Fruit fly (Drosophila melanogaster) whole organism, adult: ENCODE data around the gene SamDC.

Experiments
- CG11617 ChIP-seq: fragments of 200-800 bp; sonication (Bioruptor generic); optimal IDR thresholded peaks from 2 replicates; lab custom pipeline; 2017; ENCODE audit warnings: mild to moderate bottlenecking, missing biosample characterization, missing genetic modification reagents, missing genetic modification characterization
- CG12768 ChIP-seq: fragments of 200-800 bp; sonication (Bioruptor generic); optimal IDR thresholded peaks from 2 replicates; lab custom pipeline; 2017; ENCODE audit warnings: missing biosample characterization, missing genetic modification characterization, mild to moderate bottlenecking, moderate library complexity, missing genetic modification reagents
- CG14711 ChIP-seq: fragments of 200-800 bp; sonication (Bioruptor generic); optimal IDR thresholded peaks from 2 replicates; lab custom pipeline; 2018; ENCODE audit warnings: missing biosample characterization, mild to moderate bottlenecking, missing genetic modification characterization, moderate library complexity
- CG1620 ChIP-seq: fragments of 200-800 bp; sonication (Bioruptor generic); optimal IDR thresholded peaks from 2 replicates; lab custom pipeline; 2016; ENCODE audit warnings: missing biosample characterization, missing genetic modification characterization
- CG33017 ChIP-seq: fragments of 200-800 bp; sonication (Bioruptor generic); optimal IDR thresholded peaks from 2 replicates; lab custom pipeline; 2018; ENCODE audit warnings: missing biosample characterization, mild to moderate bottlenecking, missing genetic modification characterization, moderate library complexity
- CG5204 ChIP-seq: fragments of 200-800 bp; sonication (Bioruptor generic); optimal IDR thresholded peaks from 2 replicates; lab custom pipeline; 2016; ENCODE audit warnings: missing biosample characterization, missing genetic modification characterization
- CG7045 ChIP-seq: fragments of 200-800 bp; sonication (Bioruptor generic); optimal IDR thresholded peaks from 2 replicates; lab custom pipeline; 2017; ENCODE audit warnings: missing biosample characterization, mild to moderate bottlenecking, missing genetic modification characterization
- CG7101 ChIP-seq: fragments of 200-800 bp; sonication (Bioruptor generic); optimal IDR thresholded peaks from 2 replicates; lab custom pipeline; 2018; ENCODE audit warnings: missing biosample characterization, mild to moderate bottlenecking, missing genetic modification characterization, moderate library complexity
- Clk ChIP-seq: fragments of 200-800 bp; sonication (Bioruptor generic); optimal IDR thresholded peaks from 2 replicates; lab custom pipeline; 2017; ENCODE audit warnings: missing biosample characterization, missing genetic modification characterization
- Crg-1 ChIP-seq: fragments of 200-800 bp; sonication (Bioruptor generic); optimal IDR thresholded peaks from 2 replicates; lab custom pipeline; 2016; ENCODE audit warnings: missing biosample characterization, missing genetic modification characterization
- Hr96 ChIP-seq: fragments of 200-800 bp; sonication (Bioruptor generic); optimal IDR thresholded peaks from 2 replicates; lab custom pipeline; 2016; ENCODE audit warnings: missing biosample characterization, missing genetic modification characterization
- Mnt ChIP-seq: fragments of 200-800 bp; sonication (Bioruptor generic); optimal IDR thresholded peaks from 2 replicates; lab custom pipeline; 2016; ENCODE audit warnings: missing biosample characterization, mild to moderate bottlenecking, missing genetic modification characterization
- bab1 ChIP-seq: fragments of 200-800 bp; sonication (Bioruptor generic); optimal IDR thresholded peaks from 3 replicates; lab custom pipeline; 2019; ENCODE audit warnings: missing biosample characterization, mild to moderate bottlenecking, missing genetic modification characterization, moderate library complexity
- cic ChIP-seq: fragments of 200-800 bp; sonication (Bioruptor generic); optimal IDR thresholded peaks from 2 replicates; lab custom pipeline; 2017; ENCODE audit warnings: missing biosample characterization, mild to moderate bottlenecking, missing genetic modification characterization, moderate library complexity
- cnc ChIP-seq, 2 experiments: fragments of >200 bp; optimal IDR thresholded peaks; 2 replicates each; lab custom pipeline; 2017
- kay ChIP-seq: fragments of 200-800 bp; sonication (Bioruptor generic); peaks from one replicate; lab custom pipeline; 2016; ENCODE audit warnings: missing biosample characterization, missing genetic modification characterization, borderline replicate concordance
- ovo ChIP-seq: fragments of 200-800 bp; sonication (Bioruptor generic); optimal IDR thresholded peaks from 2 replicates; lab custom pipeline; 2016; ENCODE audit warnings: missing biosample characterization, missing genetic modification characterization
- pad ChIP-seq: fragments of 200-800 bp; sonication (Bioruptor generic); optimal IDR thresholded peaks from 3 replicates; lab custom pipeline; 2017; ENCODE audit warnings: missing biosample characterization, missing genetic modification characterization, mild to moderate bottlenecking, moderate library complexity, missing genetic modification reagents
- tj ChIP-seq: fragments of 200-800 bp; sonication (Bioruptor generic); optimal IDR thresholded peaks from 3 replicates; lab custom pipeline; 2017; ENCODE audit warnings: missing biosample characterization, mild to moderate bottlenecking, missing genetic modification characterization, moderate library complexity
- toe ChIP-seq: fragments of 200-800 bp; sonication (Bioruptor generic); optimal IDR thresholded peaks from 2 replicates; lab custom pipeline; 2016; ENCODE audit warnings: missing biosample characterization, missing genetic modification characterization

The SamDC gene

DNA sequence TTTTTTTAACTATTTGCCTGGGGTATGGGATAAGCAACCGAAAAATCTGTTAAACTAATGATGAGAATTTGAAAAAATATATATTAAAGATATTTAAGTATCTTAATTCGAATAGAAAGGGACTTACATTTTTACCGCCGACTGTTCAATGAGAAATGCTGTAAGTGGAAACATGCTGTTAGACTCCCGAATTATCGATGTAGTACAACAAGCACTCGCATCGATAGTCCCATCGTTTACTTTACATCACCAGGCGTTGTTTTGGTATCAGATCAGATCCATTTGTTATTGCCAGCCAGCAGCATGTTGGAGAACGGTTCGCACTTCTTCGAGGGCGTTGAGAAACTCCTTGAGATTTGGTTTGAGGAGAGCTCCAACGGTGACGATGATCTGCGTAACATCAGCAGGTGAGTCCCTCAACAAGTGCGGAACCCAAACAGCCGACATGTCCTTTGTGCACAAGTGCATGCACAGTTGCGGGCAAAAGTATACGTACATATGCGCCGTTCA, at the start of gene SamDC:
TSS of gene SamDC (plus strand) at position 246 of the 510 bp plus-strand sequence.
- no peak for TF ChIP-seq Hr96 (GFP tag; lab: Kevin White, UChicago)
- TF ChIP-seq CG7101 (tag; lab: Kevin White, UChicago): peak; percentile 35
- TF ChIP-seq tj: no peak
- no peak for TF ChIP-seq Clk (GFP tag; lab: Kevin White, UChicago)
- peak; percentile 31 for TF ChIP-seq cic (GFP tag; lab: Kevin White, UChicago)
- peak; percentile 63 for TF ChIP-seq bab1 (GFP tag; lab: Kevin White, UChicago)
- TF ChIP-seq toe (GFP tag; lab: Kevin White, UChicago): no peak
- no peak for TF ChIP-seq CG12768
- TF ChIP-seq cnc (optimal IDR thresholded peaks at IDR 0.05; lab: Kevin White, UChicago): no peak
- no peak for TF ChIP-seq kay
- no peak for TF ChIP-seq CG7045 (GFP tag; lab: Kevin White, UChicago)
- TF ChIP-seq CG1620 (GFP tag; lab: Kevin White, UChicago): peak; percentile 18
- TF ChIP-seq Mnt (GFP tag; lab: Kevin White, UChicago): peak; percentile 44
- no peak for TF ChIP-seq CG5204
- no peak for TF ChIP-seq Crg-1 (GFP tag; lab: Kevin White, UChicago)
- no peak for TF ChIP-seq CG14711 (tag; lab: Kevin White, UChicago)
- peak; percentile 12 for TF ChIP-seq pad
- no peak for TF ChIP-seq CG33017 (tag; lab: Kevin White, UChicago)
- TF ChIP-seq CG11617: peak; percentile 15
- TF ChIP-seq ovo (GFP tag; lab: Kevin White, UChicago): no peak

DNA sequence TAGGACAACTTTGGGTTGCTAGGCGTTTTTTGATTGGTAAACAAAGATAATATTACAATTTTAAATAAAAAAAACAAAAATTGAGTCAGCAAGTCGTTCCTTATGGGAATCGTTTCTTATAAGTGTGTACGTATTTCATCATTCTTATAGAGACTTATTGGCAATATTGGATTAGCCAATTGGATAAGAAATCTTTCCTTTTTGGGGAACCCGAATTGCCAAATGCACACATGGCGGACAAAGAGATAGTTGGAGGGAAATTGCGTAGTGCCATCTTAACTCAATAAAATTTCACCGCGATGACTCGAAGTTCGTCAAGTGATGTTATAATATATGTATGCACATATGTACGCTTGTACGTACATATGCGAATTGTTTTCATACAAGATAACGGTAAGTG, 48.0 kb upstream of the SamDC start:
- TF ChIP-seq kay (peak; percentile 61), CG11617 (no peak)

DNA sequence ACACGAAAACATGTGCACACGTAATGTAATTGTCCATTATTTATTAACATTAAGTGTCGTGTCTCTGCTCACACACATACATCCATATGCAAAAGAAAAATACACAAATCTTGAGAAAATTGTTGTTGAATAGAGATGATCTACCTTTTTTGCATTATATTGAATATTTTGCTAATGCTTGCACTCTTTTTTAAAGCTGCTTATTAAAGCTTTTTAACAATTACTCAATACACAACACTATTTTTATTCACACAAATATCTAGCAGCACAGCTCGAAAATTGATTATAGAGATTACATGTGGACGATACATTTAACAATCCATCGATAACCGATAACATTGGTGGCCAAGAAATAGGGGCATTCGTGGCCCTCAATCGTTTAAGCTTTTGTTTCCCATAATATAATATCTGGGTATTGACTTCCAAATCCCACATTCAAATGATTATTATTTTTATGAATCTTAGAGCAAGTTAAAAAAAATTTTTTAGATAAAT, 47.1 kb upstream of the SamDC start, which contains the start of gene Ufd4:
TSS of gene Ufd4 (minus strand) at position 300 of the 495 bp plus-strand sequence.
- TF ChIP-seq tj (peak; percentile 1), CG33017 (tag; lab: Kevin White, UChicago) (peak; percentile 62), Hr96 (GFP tag; lab: Kevin White, UChicago) (no peak), Crg-1 (GFP tag; lab: Kevin White, UChicago) (no peak), cnc (optimal IDR thresholded peaks at IDR 0.05; lab: Kevin White, UChicago) (no peak), CG7045 (GFP tag; lab: Kevin White, UChicago) (peak; percentile 61), Clk (GFP tag; lab: Kevin White, UChicago) (no peak), CG12768 (peak; percentile 30), CG1620 (GFP tag; lab: Kevin White, UChicago) (peak; percentile 14), ovo (GFP tag; lab: Kevin White, UChicago) (no peak), CG5204 (no peak), cic (GFP tag; lab: Kevin White, UChicago) (peak; percentile 14), bab1 (GFP tag; lab: Kevin White, UChicago) (peak; percentile 68), CG11617 (peak; percentile 53), Mnt (GFP tag; lab: Kevin White, UChicago) (peak; percentile 56), pad (no peak), CG14711 (tag; lab: Kevin White, UChicago) (peak; percentile 58), kay (no peak), CG7101 (tag; lab: Kevin White, UChicago) (peak; percentile 55), toe (GFP tag; lab: Kevin White, UChicago) (no peak)

DNA sequence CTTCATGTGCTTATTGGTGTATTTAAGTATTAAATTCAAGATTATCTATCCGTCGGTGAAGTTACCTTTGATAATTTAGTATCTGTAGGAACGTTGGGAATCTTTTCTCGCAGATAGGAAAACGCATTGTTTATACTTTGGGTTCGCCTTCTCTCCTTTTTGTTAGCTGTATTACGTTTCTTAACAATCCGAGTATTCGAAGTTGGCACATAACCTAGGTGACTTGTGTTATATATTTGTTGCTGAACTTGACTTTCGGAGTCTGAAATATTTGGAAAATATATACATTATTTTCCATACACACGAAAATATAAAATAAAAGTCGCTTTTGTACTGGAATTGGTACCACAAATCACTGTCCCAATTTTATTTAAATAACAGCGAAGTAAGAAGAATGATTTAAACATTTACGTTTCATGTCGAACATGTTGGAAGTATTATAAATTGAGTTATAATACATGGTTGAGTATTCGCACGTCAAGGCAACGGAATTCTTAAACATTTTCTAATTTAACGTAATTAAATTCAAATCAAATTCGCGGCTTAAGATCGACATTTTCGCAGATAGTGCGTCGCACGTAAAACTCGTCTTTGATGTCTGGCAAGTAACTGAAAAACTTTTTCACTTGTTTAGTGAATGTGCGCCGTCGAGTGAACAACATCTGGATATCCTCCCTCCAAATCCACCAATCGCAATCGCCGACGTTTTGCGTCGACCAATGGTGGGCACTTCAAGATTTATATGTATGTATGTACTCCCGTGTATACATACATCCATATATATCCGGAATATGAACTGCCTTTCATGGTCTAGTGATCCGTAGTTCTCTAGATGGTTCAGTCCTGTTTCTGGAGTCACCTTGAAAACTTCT, 44.2 kb upstream of the SamDC start, which contains the start of gene Hand:
TSS of gene Hand (minus strand) at position 588 of the 872 bp plus-strand sequence.
- TF ChIP-seq Hr96 (GFP tag; lab: Kevin White, UChicago) (no peak), kay (peak; percentile 93)

DNA sequence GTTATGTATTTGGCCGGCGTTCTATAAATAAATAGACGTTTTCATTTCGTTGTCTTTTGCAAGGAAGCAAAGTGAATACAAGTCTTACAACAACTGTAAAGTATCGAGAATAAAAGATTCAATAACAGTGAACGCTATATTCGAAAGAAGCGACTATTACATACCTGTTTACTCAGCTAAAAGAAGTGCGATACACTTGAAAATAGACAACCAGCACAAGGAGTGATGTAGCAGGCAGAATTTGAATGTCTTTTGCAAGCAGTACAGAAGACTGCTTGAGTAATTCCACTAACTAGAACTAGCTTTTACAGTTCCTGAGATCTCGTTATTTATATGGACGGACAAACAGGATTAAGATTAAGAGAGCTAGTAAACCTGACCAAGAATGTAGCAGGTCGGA, 41.0 kb upstream of the SamDC start:
- TF ChIP-seq kay: peak; percentile 75
- no peak for TF ChIP-seq Hr96 (GFP tag; lab: Kevin White, UChicago)
- no peak for TF ChIP-seq CG14711 (tag; lab: Kevin White, UChicago)
- peak; percentile 4 for TF ChIP-seq tj
- no peak for TF ChIP-seq CG5204
- no peak for TF ChIP-seq CG7101 (tag; lab: Kevin White, UChicago)
- TF ChIP-seq cnc (optimal IDR thresholded peaks at IDR 0.05; lab: Kevin White, UChicago): no peak
- TF ChIP-seq pad: no peak

DNA sequence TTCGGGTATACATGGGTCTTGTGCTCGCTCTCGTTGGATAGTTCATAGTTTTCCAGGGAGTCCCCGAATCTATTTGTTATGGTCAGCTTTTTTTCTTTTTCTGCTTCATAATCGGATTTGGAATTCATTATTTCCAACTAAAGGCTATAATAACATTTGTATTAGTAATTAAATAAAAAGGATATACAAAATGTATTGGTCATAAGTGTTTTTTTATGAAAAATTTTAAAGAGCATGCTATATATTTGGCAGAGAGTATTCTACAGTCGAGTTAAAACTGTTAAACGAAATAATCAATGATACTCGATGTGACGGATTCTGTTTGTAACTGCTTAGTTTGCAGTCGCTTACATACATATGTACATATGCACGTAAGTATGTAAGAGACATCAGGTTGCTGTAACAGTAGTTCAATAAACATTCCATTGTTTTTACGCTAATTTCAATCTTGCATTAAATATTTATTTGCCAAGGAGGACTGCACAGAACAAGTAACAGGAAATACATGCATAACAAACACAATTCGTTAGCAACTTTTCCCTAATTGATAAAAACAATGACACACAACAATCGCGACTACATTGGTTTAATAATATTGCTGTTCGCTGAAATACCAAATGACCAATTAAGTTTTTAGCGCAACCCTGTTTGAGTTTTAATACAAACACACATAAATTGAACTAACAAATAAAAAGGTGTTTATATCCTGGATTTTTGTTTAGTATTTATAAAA, 40.0 kb upstream of the SamDC start:
- TF ChIP-seq tj (peak; percentile 30), toe (GFP tag; lab: Kevin White, UChicago) (no peak), kay (peak; percentile 93), Hr96 (GFP tag; lab: Kevin White, UChicago) (no peak)
